Worm (Caenorhabditis elegans) whole organism, young adult: ENCODE measurements around the gene puf-12.

Experiments used
- aptf-2 ChIP-seq: fragments of 200-800 bp; sonication (Bioruptor generic); conservative IDR thresholded peaks from 2 replicates; pipeline ENCODE4 v1.3.6; 2022; ENCODE audit warnings: missing genetic modification reagents, missing genetic modification characterization, missing compliant biosample characterization
- cebp-1 ChIP-seq, 2 experiments: fragments of 200-800 bp in 1 of 2; sonication (Bioruptor generic) in 1 of 2; sonication (generic microtip) in 1 of 2; IDR thresholded peaks in 1 of 2; optimal IDR thresholded peaks in 1 of 2; 2 replicates each; pipeline versions ENCODE4 v1.3.6 to Lab custom; 2017 to 2022; ENCODE audit warnings: missing compliant biosample characterization in 2 of 2, missing genetic modification characterization in 2 of 2, mild to moderate bottlenecking in 1 of 2, missing genetic modification reagents in 1 of 2, moderate library complexity in 1 of 2
- ceh-58 ChIP-seq: fragments of 200-800 bp; sonication (Bioruptor generic); IDR thresholded peaks from 2 replicates; pipeline ENCODE4 v1.3.6; 2022; ENCODE audit warnings: missing genetic modification characterization, missing compliant biosample characterization
- efl-1 ChIP-seq: fragments of 150-350 bp; optimal IDR thresholded peaks from 2 replicates; lab custom pipeline; 2014; ENCODE audit warnings: missing biosample characterization, missing genetic modification reagents, missing genetic modification characterization
- hsf-1 ChIP-seq: fragments of 200-800 bp; sonication (Bioruptor generic); IDR thresholded peaks from 2 replicates; pipeline ENCODE4 v1.3.6; 2022; ENCODE audit warnings: missing genetic modification reagents, missing genetic modification characterization, missing compliant biosample characterization
- mcd-1 ChIP-seq: fragments of 200-800 bp; sonication (Bioruptor generic); IDR thresholded peaks from 2 replicates; pipeline ENCODE4 v1.3.6; 2022; ENCODE audit warnings: missing genetic modification reagents, missing genetic modification characterization, missing compliant biosample characterization
- mes-4 ChIP-seq: sonication (generic microtip); optimal IDR thresholded peaks from 2 replicates; lab custom pipeline; 2016; ENCODE audit warnings: missing genotype, missing genetic modification characterization, missing compliant biosample characterization
- nhr-27 ChIP-seq: fragments of 200-800 bp; sonication (Bioruptor generic); optimal IDR thresholded peaks from 2 replicates; lab custom pipeline; 2018; ENCODE audit warnings: mild to moderate bottlenecking, missing genetic modification characterization, moderate library complexity, missing compliant biosample characterization
- pha-4 ChIP-seq: fragments of 150-350 bp; sonication (generic microtip); optimal IDR thresholded peaks from 2 replicates; lab custom pipeline; 2014; ENCODE audit warnings: missing biosample characterization, missing genetic modification reagents, missing genetic modification characterization
- unc-130 ChIP-seq: sonication (generic microtip); optimal IDR thresholded peaks from 2 replicates; lab custom pipeline; 2016; ENCODE audit warnings: missing genetic modification reagents, missing genetic modification characterization, missing compliant biosample characterization
- ztf-28 ChIP-seq: fragments of 200-800 bp; sonication (Bioruptor generic); IDR thresholded peaks from 2 replicates; pipeline ENCODE4 v1.3.6; 2022; ENCODE audit warnings: missing genetic modification reagents, missing genetic modification characterization, missing compliant biosample characterization
- ztf-6 ChIP-seq: fragments of 200-800 bp; sonication (Bioruptor generic); IDR thresholded peaks from 2 replicates; pipeline ENCODE4 v1.3.6; 2022; ENCODE audit warnings: missing genetic modification reagents, missing genetic modification characterization, missing compliant biosample characterization

DNA sequence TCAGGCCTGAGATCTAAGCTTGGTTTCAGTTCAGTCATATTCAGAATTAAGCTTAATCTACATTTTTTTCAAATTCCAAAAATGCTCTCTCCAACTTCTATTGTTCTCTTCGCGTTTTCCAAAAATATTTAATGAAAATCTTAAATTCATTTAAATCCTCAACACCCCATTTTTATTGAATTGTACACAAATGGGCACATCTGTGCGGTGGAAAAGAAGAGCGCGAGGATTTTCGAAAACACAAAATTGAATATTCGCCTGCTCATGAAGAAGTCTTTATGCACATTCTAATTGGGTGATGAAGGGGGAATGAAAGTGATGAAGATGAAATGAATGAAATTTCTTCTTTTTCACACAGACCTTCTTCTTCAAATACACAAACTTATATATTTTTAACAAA is 15.6 kb upstream of the puf-12 start:
- TF ChIP-seq mcd-1 (GFP tag; lab: Robert Waterston, UW) (no peak), pha-4 (no peak), cebp-1 (GFP tag; IDR thresholded peaks at IDR 0.05; lab: Robert Waterston, UW) (no peak), cebp-1 (tag; optimal IDR thresholded peaks at IDR 0.05; lab: Kevin White, UChicago) (no peak), ztf-6 (GFP tag; lab: Robert Waterston, UW) (no peak), mes-4 (no peak), ceh-58 (no peak), nhr-27 (tag; lab: Kevin White, UChicago) (no peak), ztf-28 (no peak), aptf-2 (GFP tag; lab: Robert Waterston, UW) (no peak), unc-130 (no peak), efl-1 (no peak), hsf-1 (0 out of 2 replicates have a peak, but pooled peaks have one; percentile 12)
